Fruit fly (Drosophila melanogaster) whole organism, embryonic: Measurements from ENCODE around the gene COX5B.

Experiments
- CG10321 ChIP-seq: fragments of 200-800 bp; sonication (Bioruptor generic); IDR thresholded peaks from 2 replicates; pipeline ENCODE4 v1.3.6; 2022; ENCODE audit warnings: missing biosample characterization, missing genetic modification characterization
- CG10366 ChIP-seq: fragments of 200-800 bp; sonication (Bioruptor generic); IDR thresholded peaks from 2 replicates; pipeline ENCODE4 v1.3.6; 2022; ENCODE audit warnings: missing biosample characterization, missing genetic modification characterization
- CG10462 ChIP-seq: fragments of 200-800 bp; sonication (Bioruptor generic); optimal IDR thresholded peaks from 2 replicates; lab custom pipeline; 2016; ENCODE audit warnings: missing biosample characterization, missing genetic modification characterization
- CG11696 ChIP-seq: fragments of 200-800 bp; sonication (Bioruptor generic); IDR thresholded peaks from 2 replicates; pipeline ENCODE4 v1.3.6; 2022; ENCODE audit warnings: missing biosample characterization, missing genetic modification characterization
- CG12104 ChIP-seq: fragments of 200-800 bp; sonication (Bioruptor generic); optimal IDR thresholded peaks from 3 replicates; lab custom pipeline; 2016; ENCODE audit warnings: missing biosample characterization, missing genetic modification characterization
- CG13287 ChIP-seq: fragments of 200-800 bp; sonication (Bioruptor generic); IDR thresholded peaks from 2 replicates; pipeline ENCODE4 v1.3.6; 2022; ENCODE audit warnings: missing biosample characterization, missing genetic modification characterization; ENCODE audit not compliant: partially characterized antibody
- CG14965 ChIP-seq: fragments of 200-800 bp; sonication (Bioruptor generic); optimal IDR thresholded peaks from 2 replicates; lab custom pipeline; 2016; ENCODE audit warnings: missing biosample characterization, missing genetic modification characterization, borderline replicate concordance
- CG1602 ChIP-seq: fragments of 200-800 bp; sonication (Bioruptor generic); optimal IDR thresholded peaks from 3 replicates; lab custom pipeline; 2016; ENCODE audit warnings: missing biosample characterization, missing genetic modification characterization
- CG17568 ChIP-seq: fragments of 200-800 bp; sonication (Bioruptor generic); optimal IDR thresholded peaks from 2 replicates; lab custom pipeline; 2018; ENCODE audit warnings: missing biosample characterization, mild to moderate bottlenecking, missing genetic modification characterization, moderate library complexity
- CG2129 ChIP-seq: fragments of 200-800 bp; sonication (Bioruptor generic); IDR thresholded peaks from 2 replicates; pipeline ENCODE4 v1.3.6; 2022; ENCODE audit warnings: missing biosample characterization, missing genetic modification characterization; ENCODE audit not compliant: partially characterized antibody
- CG3726 ChIP-seq: fragments of 200-800 bp; sonication (Bioruptor generic); IDR thresholded peaks from 3 replicates; pipeline ENCODE4, ENCODE4 v1.3.6; 2022; ENCODE audit warnings: missing biosample characterization, missing genetic modification characterization
- CG4360 ChIP-seq: fragments of 200-800 bp; sonication (Bioruptor generic); IDR thresholded peaks from 2 replicates; pipeline ENCODE4 v1.3.6; 2022; ENCODE audit warnings: missing biosample characterization, missing genetic modification characterization
- CG4404 ChIP-seq: fragments of 200-800 bp; sonication (Bioruptor generic); IDR thresholded peaks from 2 replicates; pipeline ENCODE4 v1.3.6; 2022; ENCODE audit warnings: missing biosample characterization, missing genetic modification characterization
- CG4730 ChIP-seq: fragments of 200-800 bp; sonication (Bioruptor generic); IDR thresholded peaks from 2 replicates; pipeline ENCODE4 v1.3.6; 2022; ENCODE audit warnings: missing biosample characterization, missing genetic modification characterization
- CG4820 ChIP-seq: fragments of 200-800 bp; sonication (Bioruptor generic); optimal IDR thresholded peaks from 3 replicates; lab custom pipeline; 2016; ENCODE audit warnings: missing biosample characterization, missing genetic modification characterization
- CG5245 ChIP-seq: fragments of 200-800 bp; sonication (Bioruptor generic); optimal IDR thresholded peaks from 3 replicates; lab custom pipeline; 2016; ENCODE audit warnings: missing biosample characterization, missing genetic modification characterization
- CG6791 ChIP-seq: fragments of 200-800 bp; sonication (Bioruptor generic); IDR thresholded peaks from 3 replicates; pipeline ENCODE4 v1.3.6; 2022; ENCODE audit warnings: missing biosample characterization, missing genetic modification characterization; ENCODE audit not compliant: partially characterized antibody
- CG7372 ChIP-seq: fragments of 200-800 bp; sonication (Bioruptor generic); IDR thresholded peaks from 2 replicates; pipeline ENCODE4 v1.3.6; 2022; ENCODE audit warnings: missing biosample characterization, missing genetic modification characterization
- CG8281 ChIP-seq: fragments of 200-800 bp; sonication (Bioruptor generic); optimal IDR thresholded peaks from 2 replicates; lab custom pipeline; 2018; ENCODE audit warnings: missing biosample characterization, mild to moderate bottlenecking, missing genetic modification characterization, moderate library complexity
- CG8290 ChIP-seq, 3 experiments: fragments of 200-800 bp; sonication (Bioruptor generic); optimal IDR thresholded peaks; 2 replicates each; lab custom pipeline; 2016 to 2019; ENCODE audit warnings: missing biosample characterization in 3 of 3, missing genetic modification characterization in 3 of 3, mild to moderate bottlenecking in 2 of 3, moderate library complexity in 1 of 3
- CG8359 ChIP-seq: fragments of 200-800 bp; sonication (Bioruptor generic); optimal IDR thresholded peaks from 2 replicates; lab custom pipeline; 2017; ENCODE audit warnings: missing biosample characterization, mild to moderate bottlenecking, missing genetic modification characterization, borderline replicate concordance
- CG9727 ChIP-seq: fragments of 200-800 bp; sonication (Bioruptor generic); optimal IDR thresholded peaks from 3 replicates; lab custom pipeline; 2017; ENCODE audit warnings: missing biosample characterization, mild to moderate bottlenecking, missing genetic modification characterization
- CHES-1-like ChIP-seq: fragments of 200-800 bp; sonication (Bioruptor generic); optimal IDR thresholded peaks from 2 replicates; lab custom pipeline; 2016; ENCODE audit warnings: missing biosample characterization, missing genetic modification characterization
- CTCF ChIP-seq: fragments of 200-800 bp; sonication (Bioruptor generic); optimal IDR thresholded peaks from 2 replicates; lab custom pipeline; 2017; ENCODE audit warnings: missing biosample characterization, mild to moderate bottlenecking, missing genetic modification characterization, moderate library complexity
- D19B ChIP-seq: fragments of 200-800 bp; sonication (Bioruptor generic); optimal IDR thresholded peaks from 2 replicates; lab custom pipeline; 2017; ENCODE audit warnings: missing biosample characterization, mild to moderate bottlenecking, missing genetic modification characterization
- Ets97D ChIP-seq: fragments of 200-800 bp; sonication (Bioruptor generic); optimal IDR thresholded peaks from 3 replicates; lab custom pipeline; 2016; ENCODE audit warnings: missing biosample characterization, missing genetic modification characterization
- Hand ChIP-seq: fragments of 200-800 bp; sonication (Bioruptor generic); optimal IDR thresholded peaks from 2 replicates; lab custom pipeline; 2017; ENCODE audit warnings: mild to moderate bottlenecking, missing biosample characterization, missing genetic modification reagents, missing genetic modification characterization
- Kr ChIP-seq: fragments of 200-800 bp; sonication (Bioruptor generic); optimal IDR thresholded peaks from 2 replicates; lab custom pipeline; 2017; ENCODE audit warnings: missing biosample characterization, mild to moderate bottlenecking, missing genetic modification characterization
- Lhr ChIP-seq: fragments of 200-800 bp; sonication (Bioruptor generic); optimal IDR thresholded peaks from 3 replicates; lab custom pipeline; 2017; ENCODE audit warnings: mild to moderate bottlenecking, missing biosample characterization, missing genetic modification reagents, missing genetic modification characterization
- Lim3 ChIP-seq: fragments of 200-800 bp; sonication (Bioruptor generic); IDR thresholded peaks from 2 replicates; pipeline ENCODE4 v1.3.6; 2022; ENCODE audit warnings: missing biosample characterization, missing genetic modification characterization
- MTF-1 ChIP-seq: fragments of 200-800 bp; sonication (Bioruptor generic); optimal IDR thresholded peaks from 2 replicates; lab custom pipeline; 2018; ENCODE audit warnings: missing biosample characterization, mild to moderate bottlenecking, missing genetic modification characterization, borderline replicate concordance
- Mrtf ChIP-seq: fragments of 200-800 bp; sonication (Bioruptor generic); IDR thresholded peaks from 3 replicates; pipeline ENCODE4 v1.3.6; 2022; ENCODE audit warnings: missing biosample characterization, missing genetic modification characterization
- Nf-YA ChIP-seq: fragments of 200-800 bp; sonication (Bioruptor generic); IDR thresholded peaks from 2 replicates; pipeline ENCODE4 v1.3.6; 2022; ENCODE audit warnings: missing biosample characterization, missing genetic modification characterization
- Ravus ChIP-seq: fragments of 200-800 bp; sonication (Bioruptor generic); IDR thresholded peaks from 2 replicates; pipeline ENCODE4 v1.3.6; 2022; ENCODE audit warnings: missing biosample characterization, missing genetic modification characterization
- abd-A ChIP-seq: fragments of 200-800 bp; sonication (Bioruptor generic); optimal IDR thresholded peaks from 3 replicates; lab custom pipeline; 2019; ENCODE audit warnings: missing biosample characterization, mild to moderate bottlenecking, missing genetic modification characterization, moderate library complexity
- ac ChIP-seq: fragments of 200-800 bp; sonication (Bioruptor generic); optimal IDR thresholded peaks from 3 replicates; lab custom pipeline; 2017; ENCODE audit warnings: missing biosample characterization, mild to moderate bottlenecking, missing genetic modification characterization
- az2 ChIP-seq: fragments of 200-800 bp; sonication (Bioruptor generic); optimal IDR thresholded peaks from 3 replicates; lab custom pipeline; 2016; ENCODE audit warnings: missing biosample characterization, missing genetic modification characterization
- dysf ChIP-seq: fragments of 200-800 bp; sonication (Bioruptor generic); IDR thresholded peaks from 3 replicates; pipeline ENCODE4 v1.3.6; 2022; ENCODE audit warnings: missing biosample characterization, missing genetic modification characterization
- gcm2 ChIP-seq: fragments of 200-800 bp; sonication (Bioruptor generic); optimal IDR thresholded peaks from 2 replicates; lab custom pipeline; 2016; ENCODE audit warnings: missing biosample characterization, missing genetic modification characterization
- ind ChIP-seq: fragments of 200-800 bp; sonication (Bioruptor generic); optimal IDR thresholded peaks from 3 replicates; lab custom pipeline; 2016; ENCODE audit warnings: missing biosample characterization, missing genetic modification characterization
- knrl ChIP-seq: fragments of 200-800 bp; sonication (Bioruptor generic); IDR thresholded peaks from 3 replicates; pipeline ENCODE4 v1.3.6; 2022; ENCODE audit warnings: missing biosample characterization, missing genetic modification characterization; ENCODE audit not compliant: partially characterized antibody
- lilli ChIP-seq: fragments of 200-800 bp; sonication (Bioruptor generic); optimal IDR thresholded peaks from 3 replicates; lab custom pipeline; 2016; ENCODE audit warnings: missing biosample characterization, missing genetic modification characterization
- mam ChIP-seq: fragments of 200-800 bp; sonication (Bioruptor generic); optimal IDR thresholded peaks from 3 replicates; lab custom pipeline; 2016; ENCODE audit warnings: missing biosample characterization, missing genetic modification characterization
- nom ChIP-seq: fragments of 200-800 bp; sonication (Bioruptor generic); optimal IDR thresholded peaks from 2 replicates; lab custom pipeline; 2017; ENCODE audit warnings: missing biosample characterization, missing genetic modification characterization, mild to moderate bottlenecking, moderate library complexity, missing genetic modification reagents
- pan ChIP-seq, 4 experiments: fragments of >200 bp in 3 of 4; fragments of 200-800 bp in 1 of 4; sonication (Bioruptor generic) in 1 of 4; optimal IDR thresholded peaks in 3 of 4; IDR thresholded peaks in 1 of 4; 2 replicates each; pipeline versions ENCODE4 v1.3.6 to Lab custom; 2017 to 2022; ENCODE audit warnings: missing biosample characterization in 2 of 4, missing genetic modification characterization in 2 of 4, mixed read lengths in 1 of 4
- psq ChIP-seq: fragments of 200-800 bp; sonication (Bioruptor generic); optimal IDR thresholded peaks from 2 replicates; lab custom pipeline; 2017; ENCODE audit warnings: missing biosample characterization, missing genetic modification characterization
- ranshi ChIP-seq: fragments of 200-800 bp; sonication (Bioruptor generic); IDR thresholded peaks from 2 replicates; pipeline ENCODE4 v1.3.6; 2022; ENCODE audit warnings: missing biosample characterization, missing genetic modification characterization
- stc ChIP-seq: fragments of 200-800 bp; sonication (Bioruptor generic); IDR thresholded peaks from 2 replicates; pipeline ENCODE4 v1.3.6; 2022; ENCODE audit warnings: missing biosample characterization, missing genetic modification characterization
- tup ChIP-seq: fragments of 200-800 bp; sonication (Bioruptor generic); optimal IDR thresholded peaks from 2 replicates; lab custom pipeline; 2016; ENCODE audit warnings: missing biosample characterization, mild to moderate bottlenecking, missing genetic modification characterization, moderate library complexity
- wdn ChIP-seq: fragments of 200-800 bp; sonication (Bioruptor generic); IDR thresholded peaks from 2 replicates; pipeline ENCODE4 v1.3.6; 2022; ENCODE audit warnings: missing biosample characterization, missing genetic modification characterization

COX5B gene

DNA sequence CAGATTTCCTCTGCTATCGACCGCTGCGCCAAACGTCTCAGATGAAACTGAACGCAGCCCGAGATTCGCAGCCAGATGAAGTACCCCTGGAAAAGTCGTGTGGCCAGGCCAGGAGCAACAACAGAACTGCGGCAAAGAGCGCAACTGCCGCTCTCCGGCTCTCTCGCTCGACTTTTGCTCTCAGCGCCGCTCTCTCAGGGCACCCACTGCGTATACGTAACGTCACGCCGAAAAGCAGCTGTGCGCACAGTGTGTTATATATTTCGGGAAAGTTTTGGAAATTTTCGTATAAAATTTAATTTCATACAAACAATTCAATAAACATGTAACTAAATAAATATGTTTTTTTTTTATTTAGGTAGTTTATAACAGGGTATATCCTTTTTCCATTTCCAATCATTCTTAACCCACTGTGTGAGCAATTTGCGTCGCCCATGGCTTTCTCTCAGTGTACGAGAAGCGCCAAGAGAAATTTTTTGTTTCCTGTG is 43.5 kb downstream of the COX5B start, which contains the start of gene Dpp10 (continued):
- TF ChIP-seq CG9727 (GFP tag; lab: Kevin White, UChicago) (peak; percentile 89), knrl (peak; percentile 50), CTCF (GFP tag; lab: Kevin White, UChicago) (no peak), CG12104 (GFP tag; lab: Kevin White, UChicago) (peak; percentile 83), wdn (GFP tag; lab: Robert Waterston, UW) (peak; percentile 96), tup (GFP tag; lab: Kevin White, UChicago) (peak; percentile 84), CG8290 (GFP tag; optimal IDR thresholded peaks at IDR 0.05; lab: Kevin White, UChicago) (peak; percentile 2), CG8290 (tag; optimal IDR thresholded peaks at IDR 0.05; lab: Kevin White, UChicago) (peak in 1 of 2 experiments; percentile 75), CG6791 (GFP tag; lab: Robert Waterston, UW) (no peak), CG14965 (GFP tag; lab: Kevin White, UChicago) (no peak), CG10462 (GFP tag; lab: Kevin White, UChicago) (peak; percentile 77), CG17568 (GFP tag; lab: Kevin White, UChicago) (peak; percentile 83), D19B (GFP tag; lab: Kevin White, UChicago) (peak; percentile 76), Lhr (GFP tag; lab: Kevin White, UChicago) (peak; percentile 9), Hand (GFP tag; lab: Kevin White, UChicago) (peak; percentile 95), CG8281 (tag; lab: Kevin White, UChicago) (peak; percentile 70), CG4730 (peak; percentile 95), Lim3 (GFP tag; lab: Robert Waterston, UW) (peak; percentile 81; the same call in 1 of the 2 replicates), CG10366 (GFP tag; lab: Robert Waterston, UW) (peak; percentile 94), CG11696 (GFP tag; lab: Robert Waterston, UW) (peak; percentile 79), CHES-1-like (GFP tag; lab: Kevin White, UChicago) (peak; percentile 84), CG5245 (GFP tag; lab: Kevin White, UChicago) (peak; percentile 61), CG4820 (GFP tag; lab: Kevin White, UChicago) (peak; percentile 72), Mrtf (GFP tag; lab: Robert Waterston, UW) (peak; percentile 96), abd-A (tag; lab: Kevin White, UChicago) (peak; percentile 65), psq (peak; percentile 12), CG2129 (no peak), gcm2 (GFP tag; lab: Kevin White, UChicago) (peak; percentile 78), nom (GFP tag; lab: Kevin White, UChicago) (peak; percentile 11), CG7372 (GFP tag; lab: Robert Waterston, UW) (peak; percentile 98), Ets97D (GFP tag; lab: Kevin White, UChicago) (peak; percentile 55), CG13287 (GFP tag; lab: Robert Waterston, UW) (peak; percentile 58), CG3726 (GFP tag; lab: Robert Waterston, UW) (peak; percentile 86), mam (peak; percentile 94), Kr (GFP tag; lab: Kevin White, UChicago) (no peak), CG4404 (peak; percentile 92), ranshi (GFP tag; lab: Robert Waterston, UW) (peak; percentile 96), Ravus (GFP tag; lab: Robert Waterston, UW) (peak; percentile 91), stc (peak; percentile 95), lilli (GFP tag; lab: Kevin White, UChicago) (peak; percentile 97), ac (GFP tag; lab: Kevin White, UChicago) (no peak), Nf-YA (peak; percentile 90), dysf (GFP tag; lab: Robert Waterston, UW) (peak; percentile 98), az2 (GFP tag; lab: Kevin White, UChicago) (peak; percentile 81), CG4360 (peak; percentile 38; the same call in 1 of the 2 replicates), CG10321 (peak; percentile 81), ind (peak; percentile 90), CG1602 (GFP tag; lab: Kevin White, UChicago) (peak; percentile 72), MTF-1 (GFP tag; lab: Kevin White, UChicago) (peak; percentile 25), pan (optimal IDR thresholded peaks at IDR 0.05; lab: Kevin White, UChicago) (no peak), pan (GFP tag; optimal IDR thresholded peaks at IDR 0.05 in 1 of 2, IDR thresholded peaks at IDR 0.05 in 1 of 2) (peak in 1 of 2 experiments; percentile 97), CG8359 (GFP tag; lab: Kevin White, UChicago) (no peak)
